Worm (Caenorhabditis elegans) whole organism, L4 larva: ENCODE results near the gene C01G5.5.
A peak's percentile ranks its signal among the peaks of the same experiment; 100 is the strongest.

Source experiments
- F26F4.8 ChIP-seq: fragments of 200-800 bp; sonication (Bioruptor generic); conservative IDR thresholded peaks from 2 replicates; pipeline ENCODE4 v1.3.6; 2022; ENCODE audit warnings: missing genetic modification characterization, missing compliant biosample characterization
- T26A8.4 ChIP-seq: fragments of 200-800 bp; sonication (Bioruptor generic); IDR thresholded peaks from 2 replicates; pipeline ENCODE4 v1.3.6; 2022; ENCODE audit warnings: missing genetic modification characterization, missing compliant biosample characterization
- Y48G9A.11 ChIP-seq: fragments of 200-800 bp; sonication (Bioruptor generic); IDR thresholded peaks from 2 replicates; pipeline ENCODE4 v1.3.6; 2022; ENCODE audit warnings: missing genetic modification reagents, missing genetic modification characterization, missing compliant biosample characterization
- Y75B8A.6 ChIP-seq: fragments of 200-800 bp; sonication (Bioruptor generic); IDR thresholded peaks from 2 replicates; pipeline ENCODE4 v1.3.6; 2022; ENCODE audit warnings: missing genetic modification reagents, missing genetic modification characterization, missing compliant biosample characterization
- aly-2 ChIP-seq: sonication (generic microtip); optimal IDR thresholded peaks from 2 replicates; lab custom pipeline; 2018; ENCODE audit warnings: missing biosample characterization, missing genetic modification characterization
- arid-1 ChIP-seq: fragments of 200-800 bp; sonication (Bioruptor generic); conservative IDR thresholded peaks from 2 replicates; pipeline ENCODE4 v1.3.6; 2022; ENCODE audit warnings: missing genetic modification reagents, missing genetic modification characterization, missing compliant biosample characterization
- ceh-20 ChIP-seq: fragments of 200-800 bp; sonication (Bioruptor generic); IDR thresholded peaks from 2 replicates; pipeline ENCODE4 v1.3.6; 2022; ENCODE audit warnings: missing genetic modification reagents, missing genetic modification characterization, missing compliant biosample characterization
- ceh-32 ChIP-seq: sonication (generic microtip); optimal IDR thresholded peaks from 2 replicates; lab custom pipeline; 2016; ENCODE audit warnings: mild to moderate bottlenecking, missing genetic modification characterization, missing compliant biosample characterization; ENCODE audit not compliant: poor library complexity
- ceh-44 ChIP-seq: fragments of 200-800 bp; sonication (Bioruptor generic); IDR thresholded peaks from 2 replicates; pipeline ENCODE4 v1.3.6; 2022; ENCODE audit warnings: missing genetic modification reagents, missing genetic modification characterization, missing compliant biosample characterization
- ceh-82 ChIP-seq: sonication (generic microtip); optimal IDR thresholded peaks from 2 replicates; lab custom pipeline; 2017; ENCODE audit warnings: missing biosample characterization, missing genetic modification characterization
- ces-1 ChIP-seq: fragments of 150-350 bp; sonication (generic microtip); optimal IDR thresholded peaks from 4 replicates; lab custom pipeline; 2014; ENCODE audit warnings: missing biosample characterization, missing genetic modification reagents, missing genetic modification characterization
- ctbp-1 ChIP-seq: fragments of 200-800 bp; sonication (Bioruptor generic); IDR thresholded peaks from 2 replicates; pipeline ENCODE4 v1.3.6; 2022; ENCODE audit warnings: missing genetic modification reagents, missing genetic modification characterization, missing compliant biosample characterization
- daf-12 ChIP-seq: fragments of 150-350 bp; optimal IDR thresholded peaks from 2 replicates; lab custom pipeline; 2014; ENCODE audit warnings: missing biosample characterization, missing genetic modification reagents, missing genetic modification characterization
- daf-16 ChIP-seq, 3 experiments: sonication (generic microtip); optimal IDR thresholded peaks; 2 replicates each; lab custom pipeline; 2016 to 2017; ENCODE audit warnings: missing genetic modification characterization in 3 of 3, missing genetic modification reagents in 3 of 3, mild to moderate bottlenecking in 2 of 3, missing compliant biosample characterization in 2 of 3, missing biosample characterization in 1 of 3, moderate library complexity in 1 of 3
- daf-8 ChIP-seq: fragments of 200-800 bp; sonication (Bioruptor generic); IDR thresholded peaks from 2 replicates; pipeline ENCODE4 v1.3.6; 2022; ENCODE audit warnings: missing genetic modification characterization, missing compliant biosample characterization
- dmd-6 ChIP-seq: fragments of 200-800 bp; sonication (Bioruptor generic); IDR thresholded peaks from 2 replicates; pipeline ENCODE4 v1.3.6; 2022; ENCODE audit warnings: missing genetic modification reagents, missing genetic modification characterization, missing compliant biosample characterization
- dmd-8 ChIP-seq: fragments of 200-800 bp; sonication (Bioruptor generic); IDR thresholded peaks from 2 replicates; pipeline ENCODE4 v1.3.6; 2022; ENCODE audit warnings: missing genetic modification characterization, missing compliant biosample characterization
- dmd-9 ChIP-seq: fragments of 200-800 bp; sonication (Bioruptor generic); IDR thresholded peaks from 2 replicates; pipeline ENCODE4 v1.3.6; 2022; ENCODE audit warnings: missing genetic modification reagents, missing genetic modification characterization, missing compliant biosample characterization
- dpl-1 ChIP-seq: fragments of 150-350 bp; optimal IDR thresholded peaks from 2 replicates; lab custom pipeline; 2014; ENCODE audit warnings: missing biosample characterization, missing genetic modification reagents, missing genetic modification characterization
- gei-8 ChIP-seq: fragments of 200-800 bp; sonication (Bioruptor generic); optimal IDR thresholded peaks from 2 replicates; lab custom pipeline; 2018; ENCODE audit warnings: mild to moderate bottlenecking, missing genetic modification characterization, missing compliant biosample characterization
- hif-1 ChIP-seq, 2 experiments: sonication (generic microtip); optimal IDR thresholded peaks; 2 replicates each; lab custom pipeline; 2016 to 2017; ENCODE audit warnings: missing compliant biosample characterization in 2 of 2, missing genetic modification characterization in 2 of 2, missing genetic modification reagents in 2 of 2, missing genotype in 2 of 2, mild to moderate bottlenecking in 1 of 2
- hlh-11 ChIP-seq: fragments of 200-800 bp; sonication (Bioruptor generic); optimal IDR thresholded peaks from 2 replicates; lab custom pipeline; 2018; ENCODE audit warnings: mild to moderate bottlenecking, missing genetic modification characterization, missing compliant biosample characterization
- hmg-1.1 ChIP-seq: fragments of 200-800 bp; sonication (Bioruptor generic); IDR thresholded peaks from 2 replicates; pipeline ENCODE4 v1.3.6; 2022; ENCODE audit warnings: missing genetic modification reagents, missing genetic modification characterization, missing compliant biosample characterization
- lin-15B ChIP-seq: fragments of 150-350 bp; sonication (generic microtip); optimal IDR thresholded peaks from 3 replicates; lab custom pipeline; 2014; ENCODE audit warnings: missing biosample characterization, missing genetic modification characterization
- lin-39 ChIP-seq: fragments of 150-350 bp; optimal IDR thresholded peaks from 2 replicates; lab custom pipeline; 2014; ENCODE audit warnings: missing biosample characterization, missing genetic modification reagents, missing genetic modification characterization
- mdl-1 ChIP-seq, 2 experiments: fragments of 150-350 bp in 1 of 2; sonication (generic microtip) in 1 of 2; optimal IDR thresholded peaks; 2 replicates each; lab custom pipeline; 2014 to 2017; ENCODE audit warnings: missing biosample characterization in 2 of 2, missing genetic modification characterization in 2 of 2
- mdt-29 ChIP-seq: fragments of 200-800 bp; sonication (Bioruptor generic); IDR thresholded peaks from 2 replicates; pipeline ENCODE4 v1.3.6; 2022; ENCODE audit warnings: missing genetic modification reagents, missing genetic modification characterization, missing compliant biosample characterization
- mep-1 ChIP-seq: fragments of 150-350 bp; sonication (generic microtip); optimal IDR thresholded peaks from 3 replicates; lab custom pipeline; 2014; ENCODE audit warnings: missing biosample characterization, missing genetic modification characterization
- mes-2 ChIP-seq: sonication (generic microtip); optimal IDR thresholded peaks from 2 replicates; lab custom pipeline; 2016; ENCODE audit warnings: missing genotype, mild to moderate bottlenecking, missing genetic modification characterization, missing compliant biosample characterization; ENCODE audit not compliant: poor library complexity, severe bottlenecking
- mxl-3 ChIP-seq: fragments of 200-800 bp; sonication (Bioruptor generic); optimal IDR thresholded peaks from 2 replicates; lab custom pipeline; 2018; ENCODE audit warnings: mild to moderate bottlenecking, missing genetic modification characterization, missing compliant biosample characterization
- nhr-111 ChIP-seq: fragments of 200-800 bp; sonication (Bioruptor generic); optimal IDR thresholded peaks from 2 replicates; lab custom pipeline; 2018; ENCODE audit warnings: mild to moderate bottlenecking, missing genetic modification characterization, missing compliant biosample characterization
- nhr-237 ChIP-seq: sonication (generic microtip); optimal IDR thresholded peaks from 2 replicates; lab custom pipeline; 2017; ENCODE audit warnings: missing biosample characterization, missing genetic modification characterization
- nhr-28 ChIP-seq: fragments of 150-350 bp; optimal IDR thresholded peaks from 2 replicates; lab custom pipeline; 2014; ENCODE audit warnings: missing biosample characterization, missing genetic modification characterization
- nhr-42 ChIP-seq: fragments of 200-800 bp; sonication (Bioruptor generic); IDR thresholded peaks from 2 replicates; pipeline ENCODE4 v1.3.6; 2022; ENCODE audit warnings: missing genetic modification characterization, missing compliant biosample characterization
- nhr-48 ChIP-seq: sonication (generic microtip); optimal IDR thresholded peaks from 2 replicates; lab custom pipeline; 2016; ENCODE audit warnings: mild to moderate bottlenecking, missing genetic modification characterization, missing compliant biosample characterization
- nhr-76 ChIP-seq: fragments of 150-350 bp; optimal IDR thresholded peaks from 2 replicates; lab custom pipeline; 2014; ENCODE audit warnings: missing biosample characterization, missing genetic modification characterization
- nhr-77 ChIP-seq: fragments of 150-350 bp; optimal IDR thresholded peaks from 2 replicates; lab custom pipeline; 2014; ENCODE audit warnings: missing biosample characterization, missing genetic modification characterization
- php-3 ChIP-seq: fragments of 200-800 bp; sonication (Bioruptor generic); IDR thresholded peaks from 2 replicates; pipeline ENCODE4 v1.3.6; 2022; ENCODE audit warnings: missing genetic modification reagents, missing genetic modification characterization, missing compliant biosample characterization
- pqm-1 ChIP-seq: sonication (generic microtip); optimal IDR thresholded peaks from 2 replicates; lab custom pipeline; 2017; ENCODE audit warnings: missing biosample characterization, missing genetic modification characterization
- sdz-12 ChIP-seq: fragments of 200-800 bp; sonication (Bioruptor generic); optimal IDR thresholded peaks from 2 replicates; lab custom pipeline; 2018; ENCODE audit warnings: mild to moderate bottlenecking, missing genetic modification characterization, missing compliant biosample characterization
- skn-1 ChIP-seq: fragments of 150-350 bp; optimal IDR thresholded peaks from 2 replicates; lab custom pipeline; 2014; ENCODE audit warnings: missing biosample characterization, missing genetic modification characterization
- snpc-1.2 ChIP-seq: fragments of 200-800 bp; sonication (Bioruptor generic); IDR thresholded peaks from 2 replicates; pipeline ENCODE4 v1.3.6; 2022; ENCODE audit warnings: missing genetic modification reagents, missing genetic modification characterization, missing compliant biosample characterization
- spr-3 ChIP-seq: fragments of 200-800 bp; sonication (Bioruptor generic); optimal IDR thresholded peaks from 2 replicates; lab custom pipeline; 2018; ENCODE audit warnings: mild to moderate bottlenecking, missing genetic modification characterization, missing compliant biosample characterization
- tag-97 ChIP-seq: fragments of 200-800 bp; sonication (Bioruptor generic); IDR thresholded peaks from 2 replicates; pipeline ENCODE4 v1.3.6; 2022; ENCODE audit warnings: missing genetic modification characterization, missing compliant biosample characterization
- tra-1 ChIP-seq: fragments of 200-800 bp; sonication (Bioruptor generic); IDR thresholded peaks from 2 replicates; pipeline ENCODE4 v1.3.6; 2022; ENCODE audit warnings: missing genetic modification reagents, missing genetic modification characterization, missing compliant biosample characterization
- unc-62 ChIP-seq, 3 experiments: fragments of 150-350 bp in 1 of 3; sonication (generic microtip); optimal IDR thresholded peaks in 2 of 3; peaks in 1 of 3; 1 replicate in 1 of 3; 2 replicates in 2 of 3; lab custom pipeline; 2014 to 2017; ENCODE audit warnings: missing biosample characterization in 3 of 3, missing genetic modification characterization in 3 of 3, missing genetic modification reagents in 3 of 3, missing genotype in 1 of 3
- vab-7 ChIP-seq: fragments of 200-800 bp; sonication (Bioruptor generic); IDR thresholded peaks from 2 replicates; pipeline ENCODE4 v1.3.6; 2022; ENCODE audit warnings: missing genetic modification reagents, missing genetic modification characterization, missing compliant biosample characterization
- zag-1 ChIP-seq: fragments of 150-350 bp; optimal IDR thresholded peaks from 2 replicates; lab custom pipeline; 2014; ENCODE audit warnings: missing biosample characterization, missing genetic modification characterization
- zip-2 ChIP-seq: fragments of 150-350 bp; optimal IDR thresholded peaks from 2 replicates; lab custom pipeline; 2014; ENCODE audit warnings: missing biosample characterization, missing genetic modification characterization
- ztf-11 ChIP-seq: fragments of 150-350 bp; optimal IDR thresholded peaks from 2 replicates; lab custom pipeline; 2014; ENCODE audit warnings: missing biosample characterization, missing genetic modification characterization

C01G5.5 gene

DNA sequence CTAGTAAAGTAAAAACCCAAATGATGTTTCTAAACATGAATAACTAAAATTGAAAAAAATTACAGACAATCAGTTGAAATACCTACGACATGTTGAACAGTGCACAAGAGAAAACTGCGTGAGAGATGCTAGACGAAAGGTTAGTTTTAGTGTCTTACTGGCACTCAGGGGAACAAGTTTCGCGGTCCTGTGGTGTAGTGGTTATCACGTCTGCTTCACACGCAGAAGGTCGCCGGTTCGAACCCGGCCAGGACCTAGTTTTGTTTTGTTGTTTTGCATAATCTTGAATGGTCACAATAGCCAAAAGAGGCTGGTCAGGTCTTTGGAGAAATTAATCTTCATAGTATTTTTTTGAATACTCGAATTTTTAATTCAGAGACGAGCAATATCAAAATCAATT is 43.4 kb upstream of the C01G5.5 start (continued):
- TF ChIP-seq ces-1 (GFP tag; lab: Kevin White, UChicago) (no peak), mdt-29 (peak; percentile 61; the same call in 1 of the 2 replicates), mxl-3 (peak; percentile 44), F26F4.8 (GFP tag; lab: Robert Waterston, UW) (peak; percentile 87; the same call in 1 of the 2 replicates), daf-12 (no peak), nhr-77 (tag; lab: Kevin White, UChicago) (peak; percentile 32), Y75B8A.6 (GFP tag; lab: Robert Waterston, UW) (peak; percentile 84), daf-16 (GFP tag; optimal IDR thresholded peaks at IDR 0.05; lab: Kevin White, UChicago) (peak; percentile 12 to 83), daf-16 (tag; optimal IDR thresholded peaks at IDR 0.05; lab: Kevin White, UChicago) (peak; percentile 55), arid-1 (GFP tag; lab: Robert Waterston, UW) (peak; percentile 93), ceh-20 (GFP tag; lab: Robert Waterston, UW) (0 out of 2 replicates have a peak, but pooled peaks have one; percentile 24), nhr-28 (tag; lab: Kevin White, UChicago) (no peak), spr-3 (GFP tag; lab: Kevin White, UChicago) (no peak), dmd-9 (GFP tag; lab: Robert Waterston, UW) (peak; percentile 61; the same call in 1 of the 2 replicates), vab-7 (no peak; the same call in 1 of the 2 replicates), nhr-237 (tag; lab: Kevin White, UChicago) (no peak), ceh-44 (GFP tag; lab: Robert Waterston, UW) (peak; percentile 47; the same call in 1 of the 2 replicates), nhr-42 (GFP tag; lab: Robert Waterston, UW) (peak; percentile 62; the same call in 1 of the 2 replicates), hmg-1.1 (GFP tag; lab: Robert Waterston, UW) (peak; percentile 74), nhr-76 (tag; lab: Kevin White, UChicago) (no peak), dmd-6 (peak; percentile 55), nhr-111 (GFP tag; lab: Kevin White, UChicago) (no peak), Y48G9A.11 (GFP tag; lab: Robert Waterston, UW) (peak; percentile 60; the same call in 1 of the 2 replicates), hlh-11 (tag; lab: Kevin White, UChicago) (no peak), mes-2 (tag; lab: Kevin White, UChicago) (peak; percentile 71), php-3 (GFP tag; lab: Robert Waterston, UW) (peak; percentile 81), snpc-1.2 (GFP tag; lab: Robert Waterston, UW) (peak; percentile 99), skn-1 (tag; lab: Kevin White, UChicago) (no peak), mep-1 (tag; lab: Kevin White, UChicago) (peak; percentile 65), pqm-1 (tag; lab: Kevin White, UChicago) (no peak), tra-1 (GFP tag; lab: Robert Waterston, UW) (peak; percentile 69; the same call in 1 of the 2 replicates), tag-97 (no peak), ceh-82 (tag; lab: Kevin White, UChicago) (no peak), nhr-48 (tag; lab: Kevin White, UChicago) (peak; percentile 6), unc-62 (GFP tag; optimal IDR thresholded peaks at IDR 0.05 in 1 of 2; lab: Kevin White, UChicago) (no peak), unc-62 (tag; optimal IDR thresholded peaks at IDR 0.05; lab: Kevin White, UChicago) (no peak), zag-1 (no peak), T26A8.4 (GFP tag; lab: Robert Waterston, UW) (peak; percentile 79), dpl-1 (GFP tag; lab: Kevin White, UChicago) (peak; percentile 32), ctbp-1 (GFP tag; lab: Robert Waterston, UW) (peak; percentile 66; the same call in 1 of the 2 replicates), hif-1 (tag; optimal IDR thresholded peaks at IDR 0.05; lab: Kevin White, UChicago) (peak in 1 of 2 experiments; percentile 12), gei-8 (peak; percentile 32), mdl-1 (tag; optimal IDR thresholded peaks at IDR 0.05; lab: Kevin White, UChicago) (no peak), ceh-32 (tag; lab: Kevin White, UChicago) (no peak), dmd-8 (GFP tag; lab: Robert Waterston, UW) (peak; percentile 90), daf-8 (GFP tag; lab: Robert Waterston, UW) (no peak), lin-39 (no peak), aly-2 (tag; lab: Kevin White, UChicago) (no peak), ztf-11 (tag; lab: Kevin White, UChicago) (no peak), sdz-12 (no peak), zip-2 (tag; lab: Kevin White, UChicago) (peak; percentile 51), lin-15B (tag; lab: Kevin White, UChicago) (no peak)
